Fruit fly (Drosophila melanogaster): ENCODE measurements around the gene CG13895.

CG13895 gene

dm6 chr3L:707992-708489 is at the start of gene CG13895:
Gene CG13895 (minus strand): TSS chr3L:708205.
- TF ChIP-seq Mnt (GFP tag; optimal IDR thresholded peaks at IDR 0.05) (peak; percentile 46), Crg-1 (GFP tag; optimal IDR thresholded peaks at IDR 0.05) (no peak), CG33017 (tag; optimal IDR thresholded peaks at IDR 0.05) (no peak), tj (GFP tag; optimal IDR thresholded peaks at IDR 0.05) (no peak), CG7045 (GFP tag; optimal IDR thresholded peaks at IDR 0.05) (no peak), cnc (optimal IDR thresholded peaks at IDR 0.05) (no peak), CG12768 (GFP tag; optimal IDR thresholded peaks at IDR 0.05) (no peak), toe (GFP tag; optimal IDR thresholded peaks at IDR 0.05) (no peak), pad (GFP tag; optimal IDR thresholded peaks at IDR 0.05) (peak; percentile 37), CG5204 (GFP tag; optimal IDR thresholded peaks at IDR 0.05) (no peak), Clk (GFP tag; optimal IDR thresholded peaks at IDR 0.05) (no peak), bab1 (GFP tag; optimal IDR thresholded peaks at IDR 0.05) (peak; percentile 34), ovo (GFP tag; optimal IDR thresholded peaks at IDR 0.05) (no peak), CG7101 (tag; optimal IDR thresholded peaks at IDR 0.05) (no peak), Hr96 (GFP tag; optimal IDR thresholded peaks at IDR 0.05) (peak; percentile 4), kay (GFP tag; ENCODE audit: borderline replicate concordance) (no peak), CG14711 (tag; optimal IDR thresholded peaks at IDR 0.05) (no peak), cic (GFP tag; optimal IDR thresholded peaks at IDR 0.05) (no peak), CG11617 (GFP tag; optimal IDR thresholded peaks at IDR 0.05) (no peak), CG1620 (GFP tag; optimal IDR thresholded peaks at IDR 0.05) (no peak)

dm6 chr3L:756372-756771 is 48.4 kb upstream of the CG13895 start:
- TF ChIP-seq toe (GFP tag; optimal IDR thresholded peaks at IDR 0.05): no peak
- no peak for TF ChIP-seq CG12768 (GFP tag; optimal IDR thresholded peaks at IDR 0.05)
- TF ChIP-seq CG7045 (GFP tag; optimal IDR thresholded peaks at IDR 0.05): no peak
- TF ChIP-seq cnc (optimal IDR thresholded peaks at IDR 0.05): no peak
- no peak for TF ChIP-seq CG14711 (tag; optimal IDR thresholded peaks at IDR 0.05)
- no peak for TF ChIP-seq Mnt (GFP tag; optimal IDR thresholded peaks at IDR 0.05)
- no peak for TF ChIP-seq CG33017 (tag; optimal IDR thresholded peaks at IDR 0.05)
- TF ChIP-seq CG5204 (GFP tag; optimal IDR thresholded peaks at IDR 0.05): no peak
- no peak for TF ChIP-seq Clk (GFP tag; optimal IDR thresholded peaks at IDR 0.05)

- TF ChIP-seq CG5204 (GFP tag; optimal IDR thresholded peaks at IDR 0.05) (no peak), Crg-1 (GFP tag; optimal IDR thresholded peaks at IDR 0.05) (no peak), cic (GFP tag; optimal IDR thresholded peaks at IDR 0.05) (no peak), CG1620 (GFP tag; optimal IDR thresholded peaks at IDR 0.05) (no peak), kay (GFP tag; ENCODE audit: borderline replicate concordance) (peak; percentile 56)
These were observed 47.3 kb upstream of the CG13895 start, which contains the start of gene hng3 for dm6 chr3L:755259-755658. Gene hng3 (minus strand): TSS chr3L:755489.

dm6 chr3L:754612-755011 is 46.6 kb upstream of the CG13895 start:
- TF ChIP-seq kay (GFP tag; ENCODE audit: borderline replicate concordance) (no peak), Mnt (GFP tag; optimal IDR thresholded peaks at IDR 0.05) (no peak), pad (GFP tag; optimal IDR thresholded peaks at IDR 0.05) (no peak), ovo (GFP tag; optimal IDR thresholded peaks at IDR 0.05) (no peak), CG12768 (GFP tag; optimal IDR thresholded peaks at IDR 0.05) (no peak), CG14711 (tag; optimal IDR thresholded peaks at IDR 0.05) (no peak), CG7101 (tag; optimal IDR thresholded peaks at IDR 0.05) (no peak), Hr96 (GFP tag; optimal IDR thresholded peaks at IDR 0.05) (no peak), Clk (GFP tag; optimal IDR thresholded peaks at IDR 0.05) (no peak), CG11617 (GFP tag; optimal IDR thresholded peaks at IDR 0.05) (no peak), CG33017 (tag; optimal IDR thresholded peaks at IDR 0.05) (no peak), CG1620 (GFP tag; optimal IDR thresholded peaks at IDR 0.05) (no peak)

- TF ChIP-seq CG14711 (tag; optimal IDR thresholded peaks at IDR 0.05) (no peak), Hr96 (GFP tag; optimal IDR thresholded peaks at IDR 0.05) (no peak), pad (GFP tag; optimal IDR thresholded peaks at IDR 0.05) (peak; percentile 36), CG12768 (GFP tag; optimal IDR thresholded peaks at IDR 0.05) (peak; percentile 79)
These were observed 45.7 kb upstream of the CG13895 start for dm6 chr3L:753568-754156.

- TF ChIP-seq CG7101 (tag; optimal IDR thresholded peaks at IDR 0.05): peak; percentile 52
- no peak for TF ChIP-seq Clk (GFP tag; optimal IDR thresholded peaks at IDR 0.05)
- no peak for TF ChIP-seq Hr96 (GFP tag; optimal IDR thresholded peaks at IDR 0.05)
- TF ChIP-seq cic (GFP tag; optimal IDR thresholded peaks at IDR 0.05): peak; percentile 24
- peak; percentile 48 for TF ChIP-seq CG7045 (GFP tag; optimal IDR thresholded peaks at IDR 0.05)
- TF ChIP-seq CG12768 (GFP tag; optimal IDR thresholded peaks at IDR 0.05): no peak
- TF ChIP-seq Crg-1 (GFP tag; optimal IDR thresholded peaks at IDR 0.05): no peak
- peak; percentile 69 for TF ChIP-seq pad (GFP tag; optimal IDR thresholded peaks at IDR 0.05)
- TF ChIP-seq CG14711 (tag; optimal IDR thresholded peaks at IDR 0.05): peak; percentile 59
- no peak for TF ChIP-seq CG1620 (GFP tag; optimal IDR thresholded peaks at IDR 0.05)
- no peak for TF ChIP-seq toe (GFP tag; optimal IDR thresholded peaks at IDR 0.05)
- peak; percentile 62 for TF ChIP-seq CG33017 (tag; optimal IDR thresholded peaks at IDR 0.05)
- TF ChIP-seq CG5204 (GFP tag; optimal IDR thresholded peaks at IDR 0.05): no peak
- TF ChIP-seq kay (GFP tag; ENCODE audit: borderline replicate concordance): no peak
- TF ChIP-seq cnc (optimal IDR thresholded peaks at IDR 0.05): no peak
- peak; percentile 38 for TF ChIP-seq CG11617 (GFP tag; optimal IDR thresholded peaks at IDR 0.05)
- peak; percentile 63 for TF ChIP-seq bab1 (GFP tag; optimal IDR thresholded peaks at IDR 0.05)
- TF ChIP-seq ovo (GFP tag; optimal IDR thresholded peaks at IDR 0.05): no peak
- no peak for TF ChIP-seq Mnt (GFP tag; optimal IDR thresholded peaks at IDR 0.05)
- no peak for TF ChIP-seq tj (GFP tag; optimal IDR thresholded peaks at IDR 0.05)
These were observed 43.6 kb upstream of the CG13895 start for dm6 chr3L:751516-752125.
